Worm (Caenorhabditis elegans): ENCODE results near the gene C16E9.2.

C16E9.2 gene

DNA sequence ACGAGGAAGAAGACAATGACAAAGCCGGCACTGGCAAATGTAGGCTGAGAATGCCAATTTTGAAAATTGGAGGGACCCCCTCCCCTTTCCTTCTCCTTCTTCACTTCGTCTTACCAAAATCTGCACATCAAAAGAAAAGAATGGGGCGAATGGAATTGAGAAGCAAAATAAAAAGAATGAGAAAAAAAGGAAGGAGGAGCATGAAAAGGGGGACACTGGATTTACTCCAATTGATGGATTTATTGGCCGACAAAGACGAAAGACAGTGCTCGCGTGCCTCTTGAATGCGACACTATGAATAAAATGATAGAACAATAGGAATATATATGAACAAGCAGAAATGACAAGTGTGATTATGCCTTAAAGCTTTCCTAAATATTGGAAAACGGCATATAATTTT is 23.4 kb downstream of the C16E9.2 start:
- no peak for TF ChIP-seq unc-62 (GFP tag; optimal IDR thresholded peaks at IDR 0.05)
- no peak for TF ChIP-seq pqm-1 (tag; optimal IDR thresholded peaks at IDR 0.05)
- no peak for TF ChIP-seq ztf-11 (tag; optimal IDR thresholded peaks at IDR 0.05)
- TF ChIP-seq lin-39 (tag; optimal IDR thresholded peaks at IDR 0.05): peak; percentile 5

DNA sequence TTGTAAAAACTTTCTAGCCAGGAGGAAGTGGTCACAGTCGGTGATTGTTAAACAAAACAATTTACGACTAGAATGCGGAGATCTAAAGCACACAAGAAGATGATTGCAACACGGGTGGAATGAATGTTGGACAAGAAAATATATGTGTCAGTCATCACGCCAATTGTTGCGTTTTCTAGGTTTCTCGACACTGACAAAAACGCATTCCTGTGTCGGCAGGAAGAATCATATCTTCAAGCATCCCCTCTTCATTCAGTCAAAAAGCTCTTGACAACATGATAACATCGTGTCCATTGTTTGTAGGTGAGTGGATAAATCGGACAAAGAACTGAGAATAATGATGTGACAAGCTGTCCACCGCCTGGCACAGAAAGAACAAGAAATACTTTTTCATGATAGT is 24.0 kb downstream of the C16E9.2 start:
- TF ChIP-seq egl-5 (tag; optimal IDR thresholded peaks at IDR 0.05) (peak; percentile 49), aly-2 (tag; optimal IDR thresholded peaks at IDR 0.05) (no peak)

DNA sequence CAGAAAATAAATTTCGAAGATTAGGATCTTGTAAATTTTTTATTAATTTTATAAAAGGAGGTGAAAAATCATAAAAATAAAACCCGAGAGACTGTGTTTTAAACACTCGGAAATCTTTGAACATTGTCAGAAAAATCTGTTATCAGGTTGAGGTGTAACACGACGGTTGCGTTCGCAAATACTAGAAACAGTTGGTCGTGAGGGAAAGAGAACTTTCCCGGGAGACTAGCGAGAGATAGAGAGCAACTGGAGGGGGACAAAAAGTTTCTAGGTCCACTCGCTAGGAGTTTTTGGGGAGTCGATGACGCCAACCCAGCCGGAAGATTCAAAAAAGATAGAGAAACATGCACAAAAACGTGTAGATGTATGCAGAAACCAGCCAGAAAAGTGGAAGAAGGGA is 26.8 kb downstream of the C16E9.2 start:
- TF ChIP-seq nfya-1 (tag; optimal IDR thresholded peaks at IDR 0.05; ENCODE audit: insufficient read depth): peak; percentile 5
- no peak for TF ChIP-seq sea-2 (GFP tag; optimal IDR thresholded peaks at IDR 0.05)

DNA sequence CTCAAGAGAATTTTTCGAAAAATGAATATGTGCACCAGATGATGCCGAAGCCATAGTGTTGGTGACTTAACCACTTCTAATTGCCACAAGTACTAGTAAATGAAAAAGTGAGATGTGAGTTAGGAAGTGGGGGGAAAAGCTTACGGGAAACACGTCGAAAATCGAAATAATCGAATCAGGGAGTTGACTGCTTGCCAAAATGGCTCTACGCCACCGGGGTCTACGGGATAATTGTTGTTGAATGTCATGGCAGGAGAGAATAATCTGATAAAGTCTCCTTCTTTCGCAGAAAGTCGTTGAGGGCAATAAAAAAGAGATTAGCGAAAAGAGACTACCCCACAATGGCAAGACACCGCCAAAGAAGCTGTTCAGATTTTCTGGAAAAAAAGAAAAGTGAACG is 28.3 kb downstream of the C16E9.2 start:
- TF ChIP-seq nhr-25 (tag; optimal IDR thresholded peaks at IDR 0.05): no peak
- no peak for TF ChIP-seq elt-1 (tag; optimal IDR thresholded peaks at IDR 0.05)
- TF ChIP-seq egl-5 (tag; optimal IDR thresholded peaks at IDR 0.05): no peak
- TF ChIP-seq fkh-10 (GFP tag; optimal IDR thresholded peaks at IDR 0.05): no peak
- TF ChIP-seq ztf-4 (tag; optimal IDR thresholded peaks at IDR 0.05): no peak
- no peak for TF ChIP-seq unc-39 (tag; optimal IDR thresholded peaks at IDR 0.05)
- no peak for TF ChIP-seq nhr-67 (tag; optimal IDR thresholded peaks at IDR 0.05)
- no peak for TF ChIP-seq daf-12 (tag; optimal IDR thresholded peaks at IDR 0.05)
- TF ChIP-seq tbx-2 (tag; optimal IDR thresholded peaks at IDR 0.05): no peak

DNA sequence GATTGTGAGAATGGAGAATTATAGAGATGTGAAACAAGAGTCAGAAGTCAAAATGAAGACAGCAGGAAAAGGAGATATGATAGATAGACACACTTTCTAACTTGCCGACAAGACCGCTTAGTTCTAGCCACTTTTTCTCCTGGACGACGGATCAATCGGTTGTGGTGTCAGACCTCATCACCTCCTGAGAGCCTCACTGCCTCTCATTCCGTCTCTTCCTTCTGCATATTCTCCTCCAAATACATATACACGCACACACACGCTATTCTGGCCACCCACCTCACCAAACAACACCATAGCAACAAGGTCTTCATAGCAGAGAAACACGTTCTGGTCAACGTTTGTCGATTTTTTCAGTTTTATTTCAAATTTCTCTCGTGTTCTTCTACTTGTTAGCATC is 31.5 kb downstream of the C16E9.2 start, which contains the start of gene F01E11.3:
Gene F01E11.3 (plus strand): TSS at position 301 of the 400 bp plus-strand sequence.
- no peak for TF ChIP-seq tbx-2 (tag; optimal IDR thresholded peaks at IDR 0.05)
- TF ChIP-seq unc-62 (GFP tag; optimal IDR thresholded peaks at IDR 0.05): no peak
- TF ChIP-seq skn-1 (tag; optimal IDR thresholded peaks at IDR 0.05): no peak
- TF ChIP-seq pqm-1 (tag; optimal IDR thresholded peaks at IDR 0.05): no peak
- no peak for TF ChIP-seq aly-2 (tag; optimal IDR thresholded peaks at IDR 0.05)
- TF ChIP-seq nfya-1 (tag; optimal IDR thresholded peaks at IDR 0.05; ENCODE audit: insufficient read depth): no peak
- TF ChIP-seq elt-3 (tag; optimal IDR thresholded peaks at IDR 0.05): no peak
- TF ChIP-seq nhr-12 (tag; optimal IDR thresholded peaks at IDR 0.05): no peak
- no peak for TF ChIP-seq egl-5 (tag; optimal IDR thresholded peaks at IDR 0.05)
- TF ChIP-seq unc-39 (tag; optimal IDR thresholded peaks at IDR 0.05): no peak
- TF ChIP-seq pha-4 (tag; optimal IDR thresholded peaks at IDR 0.05): no peak
- TF ChIP-seq ceh-9 (tag; optimal IDR thresholded peaks at IDR 0.05): no peak
- TF ChIP-seq ceh-28 (tag; optimal IDR thresholded peaks at IDR 0.05): no peak

DNA sequence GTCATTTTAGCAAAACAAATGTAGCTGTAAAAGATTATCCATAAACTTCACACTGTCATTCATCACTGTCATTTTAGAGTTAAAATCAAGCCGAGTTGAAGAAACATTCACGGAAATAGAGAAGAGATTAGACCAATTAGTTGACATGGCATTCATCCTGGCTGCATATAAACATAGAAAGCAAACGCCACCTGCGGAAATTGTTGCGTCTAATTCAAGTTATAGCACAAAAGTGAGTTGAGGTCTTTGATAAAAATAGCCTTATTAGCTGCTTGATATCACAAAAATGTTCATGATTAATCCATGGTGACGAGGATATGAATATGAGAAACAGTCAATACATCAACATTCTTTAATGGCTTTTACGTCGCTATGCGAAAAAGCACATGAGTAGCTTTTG is 33.0 kb downstream of the C16E9.2 start:
- TF ChIP-seq nhr-237 (tag; optimal IDR thresholded peaks at IDR 0.05) (no peak), ZK546.5 (tag; optimal IDR thresholded peaks at IDR 0.05) (no peak), nhr-76 (tag; optimal IDR thresholded peaks at IDR 0.05) (no peak)

DNA sequence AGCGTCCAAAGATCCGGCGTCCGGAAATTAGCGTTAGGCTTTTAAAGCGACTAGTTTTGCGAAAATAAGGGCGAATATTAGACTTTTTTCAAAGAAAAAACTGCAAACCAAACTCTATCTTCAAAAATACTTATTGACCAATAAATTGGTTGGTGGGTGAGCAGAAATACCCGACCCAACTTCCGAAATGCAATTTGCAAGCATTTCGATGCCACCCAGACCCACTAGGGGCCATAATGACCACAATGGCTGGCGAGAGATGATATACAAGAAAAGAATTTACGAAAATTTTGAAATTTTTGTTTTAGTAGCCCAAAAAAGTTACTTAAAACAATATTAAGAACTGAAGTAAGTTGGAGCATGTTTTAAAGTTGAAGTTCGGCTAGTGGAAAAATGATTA is 34.6 kb downstream of the C16E9.2 start:
- TF ChIP-seq elt-1 (tag; optimal IDR thresholded peaks at IDR 0.05) (no peak), lin-15B (tag; optimal IDR thresholded peaks at IDR 0.05) (no peak), nhr-43 (tag; optimal IDR thresholded peaks at IDR 0.05; ENCODE audit: poor library complexity, severe bottlenecking) (no peak), tbx-2 (tag; optimal IDR thresholded peaks at IDR 0.05) (no peak), elt-3 (tag; optimal IDR thresholded peaks at IDR 0.05) (no peak), nhr-23 (tag; optimal IDR thresholded peaks at IDR 0.05) (no peak), fos-1 (tag; optimal IDR thresholded peaks at IDR 0.05) (no peak), unc-62 (GFP tag; optimal IDR thresholded peaks at IDR 0.05) (no peak)

DNA sequence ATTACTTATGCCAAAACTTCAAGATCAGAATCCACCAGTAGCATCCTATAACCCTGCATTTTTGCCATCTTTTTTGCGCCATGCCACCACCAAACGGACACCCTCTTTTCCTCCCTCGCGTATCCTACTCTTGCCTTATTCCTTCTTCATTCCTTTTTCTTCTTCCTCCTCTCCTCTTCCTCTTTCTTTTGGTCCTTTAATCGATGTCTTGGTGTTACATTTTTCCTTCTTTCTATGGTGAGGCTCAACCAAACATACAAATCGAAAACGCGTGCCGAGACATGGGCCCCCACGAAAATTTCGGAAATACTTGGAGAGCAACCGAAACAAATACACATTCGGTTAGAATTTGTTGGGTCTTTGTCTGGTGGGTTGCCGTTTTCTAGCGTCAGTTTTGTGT is 35.8 kb downstream of the C16E9.2 start:
- TF ChIP-seq ama-1 (optimal IDR thresholded peaks at IDR 0.05): no peak
- no peak for TF ChIP-seq mdl-1 (tag; optimal IDR thresholded peaks at IDR 0.05)
- no peak for TF ChIP-seq nhr-77 (tag; optimal IDR thresholded peaks at IDR 0.05)
- TF ChIP-seq nhr-12 (tag; optimal IDR thresholded peaks at IDR 0.05): no peak
- TF ChIP-seq elt-3 (tag; optimal IDR thresholded peaks at IDR 0.05): no peak
- no peak for TF ChIP-seq skn-1 (tag; optimal IDR thresholded peaks at IDR 0.05)
- TF ChIP-seq nhr-43 (tag; optimal IDR thresholded peaks at IDR 0.05; ENCODE audit: poor library complexity, severe bottlenecking): no peak
- peak; percentile 71 for TF ChIP-seq lin-39 (tag; optimal IDR thresholded peaks at IDR 0.05)
- peak; percentile 39 for TF ChIP-seq nfya-1 (tag; optimal IDR thresholded peaks at IDR 0.05; ENCODE audit: insufficient read depth)
- TF ChIP-seq nhr-76 (tag; optimal IDR thresholded peaks at IDR 0.05): no peak
- no peak for TF ChIP-seq pha-4 (tag; optimal IDR thresholded peaks at IDR 0.05)
- no peak for TF ChIP-seq fkh-2 (tag; optimal IDR thresholded peaks at IDR 0.05)
- TF ChIP-seq ceh-16 (tag; optimal IDR thresholded peaks at IDR 0.05): no peak
